Worm (Caenorhabditis elegans): ENCODE data around the gene ZC250.4.

Gene ZC250.4

ce11 chrV:5790497-5791280 is 22.2 kb downstream of the ZC250.4 start, which contains the start of the genes nhr-142 and F44E7.9 (continued):
- TF ChIP-seq unc-3 (GFP tag; conservative IDR thresholded peaks at IDR 0.05) = no peak
- TF ChIP-seq unc-3 (tag; optimal IDR thresholded peaks at IDR 0.05) = peak; percentile 40
- peak; percentile 74 for TF ChIP-seq ceh-14 (tag; optimal IDR thresholded peaks at IDR 0.05)
- TF ChIP-seq zip-5 (tag; optimal IDR thresholded peaks at IDR 0.05) = peak; percentile 81
- TF ChIP-seq unc-55 (GFP tag; optimal IDR thresholded peaks at IDR 0.05) = no peak
- peak; percentile 39 for TF ChIP-seq madf-2 (tag; optimal IDR thresholded peaks at IDR 0.05)
- TF ChIP-seq npax-4 (tag; optimal IDR thresholded peaks at IDR 0.05) = peak; percentile 12
- peak; percentile 93 for TF ChIP-seq ceh-31 (tag; optimal IDR thresholded peaks at IDR 0.05)
- no peak for TF ChIP-seq eyg-1 (tag; optimal IDR thresholded peaks at IDR 0.05)
- peak; percentile 60 for TF ChIP-seq ceh-34 (tag; optimal IDR thresholded peaks at IDR 0.05)
- TF ChIP-seq hlh-30 (tag; optimal IDR thresholded peaks at IDR 0.05; ENCODE audit: insufficient read depth) = no peak
- TF ChIP-seq lim-6 (tag; optimal IDR thresholded peaks at IDR 0.05) = peak; percentile 50
- peak; percentile 8 for TF ChIP-seq ceh-48 (tag; optimal IDR thresholded peaks at IDR 0.05)
- peak; percentile 23 for TF ChIP-seq pqm-1 (tag; optimal IDR thresholded peaks at IDR 0.05)
- no peak for TF ChIP-seq odd-2 (tag; optimal IDR thresholded peaks at IDR 0.05)
- TF ChIP-seq hlh-8 (tag; optimal IDR thresholded peaks at IDR 0.05) = peak; percentile 2
- peak; percentile 73 for TF ChIP-seq fax-1 (tag; optimal IDR thresholded peaks at IDR 0.05)
- no peak for TF ChIP-seq ceh-9 (tag; optimal IDR thresholded peaks at IDR 0.05)
- no peak for TF ChIP-seq ceh-6 (GFP tag; optimal IDR thresholded peaks at IDR 0.05)
- peak; percentile 63 for TF ChIP-seq tbx-7 (tag; optimal IDR thresholded peaks at IDR 0.05)
- TF ChIP-seq hlh-13 (GFP tag; optimal IDR thresholded peaks at IDR 0.05) = no peak

DNA sequence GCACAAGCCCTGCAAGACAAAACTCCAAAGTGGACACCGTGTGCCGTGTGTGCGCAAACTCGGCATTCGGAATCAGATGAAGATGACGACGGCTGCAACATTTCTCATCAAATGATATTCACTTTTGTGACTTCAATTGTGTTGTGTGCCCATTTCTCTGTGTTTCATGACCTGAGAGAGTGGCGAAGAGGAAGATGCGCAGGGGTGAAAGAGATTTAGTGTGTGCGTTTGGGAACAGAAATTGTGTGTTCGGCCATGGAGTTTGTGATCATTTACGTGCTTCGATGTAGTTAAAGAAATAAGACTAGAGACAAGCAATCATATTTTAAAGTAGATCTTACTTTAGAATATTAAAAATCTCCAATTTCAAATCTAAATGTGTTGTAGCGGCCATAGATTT is 24.3 kb downstream of the ZC250.4 start:
- TF ChIP-seq ceh-18 (tag; optimal IDR thresholded peaks at IDR 0.05) (no peak), hlh-13 (GFP tag; optimal IDR thresholded peaks at IDR 0.05) (no peak), ceh-30 (tag; optimal IDR thresholded peaks at IDR 0.05) (no peak), unc-55 (GFP tag; optimal IDR thresholded peaks at IDR 0.05) (no peak), ceh-19 (GFP tag; optimal IDR thresholded peaks at IDR 0.05) (no peak)

ce11 chrV:5785372-5785771 is 27.6 kb downstream of the ZC250.4 start, which contains the start of gene F44E7.7:
TSS of gene F44E7.7 (minus strand) at chrV:5785472.
- TF ChIP-seq ceh-34 (tag; optimal IDR thresholded peaks at IDR 0.05) (no peak), pha-2 (tag; optimal IDR thresholded peaks at IDR 0.05) (no peak), K02D7.2 (tag; optimal IDR thresholded peaks at IDR 0.05) (no peak), pat-9 (tag; optimal IDR thresholded peaks at IDR 0.05) (no peak), ceh-14 (tag; optimal IDR thresholded peaks at IDR 0.05) (no peak), C08G9.2 (tag; optimal IDR thresholded peaks at IDR 0.05) (no peak), hlh-15 (tag; optimal IDR thresholded peaks at IDR 0.05) (no peak), ahr-1 (tag; optimal IDR thresholded peaks at IDR 0.05) (no peak), elt-2 (tag; optimal IDR thresholded peaks at IDR 0.05) (no peak), fkh-6 (tag; optimal IDR thresholded peaks at IDR 0.05) (no peak), eyg-1 (tag; optimal IDR thresholded peaks at IDR 0.05) (no peak), F13H6.1 (tag; optimal IDR thresholded peaks at IDR 0.05) (no peak), ceh-31 (tag; optimal IDR thresholded peaks at IDR 0.05) (no peak), syd-9 (tag; optimal IDR thresholded peaks at IDR 0.05) (no peak), lim-6 (tag; optimal IDR thresholded peaks at IDR 0.05) (no peak), nhr-232 (tag; optimal IDR thresholded peaks at IDR 0.05) (no peak), hlh-13 (GFP tag; optimal IDR thresholded peaks at IDR 0.05) (no peak), hlh-6 (tag; optimal IDR thresholded peaks at IDR 0.05) (no peak), C38D4.7 (GFP tag; optimal IDR thresholded peaks at IDR 0.05) (no peak)
